Worm (Caenorhabditis elegans) whole organism, L1 larva: ENCODE measurements around the gene R01H2.2.

Source experiments
- C04F5.9 ChIP-seq: sonication (generic microtip); optimal IDR thresholded peaks from 2 replicates; lab custom pipeline; 2016; ENCODE audit warnings: missing genetic modification characterization, missing compliant biosample characterization
- C16A3.4 ChIP-seq: fragments of 150-350 bp; optimal IDR thresholded peaks from 2 replicates; lab custom pipeline; 2014; ENCODE audit warnings: missing biosample characterization, missing genetic modification characterization
- C34B4.2 ChIP-seq: sonication (generic microtip); optimal IDR thresholded peaks from 2 replicates; lab custom pipeline; 2017; ENCODE audit warnings: mild to moderate bottlenecking, missing genetic modification characterization, missing compliant biosample characterization
- aly-2 ChIP-seq: fragments of 150-350 bp; optimal IDR thresholded peaks from 2 replicates; lab custom pipeline; 2014; ENCODE audit warnings: missing biosample characterization, missing genetic modification characterization
- blmp-1 ChIP-seq: fragments of 150-350 bp; optimal IDR thresholded peaks from 2 replicates; lab custom pipeline; 2014; ENCODE audit warnings: missing biosample characterization, missing genetic modification characterization
- ceh-8 ChIP-seq: fragments of 200-800 bp; sonication (Bioruptor generic); optimal IDR thresholded peaks from 2 replicates; lab custom pipeline; 2018; ENCODE audit warnings: mild to moderate bottlenecking, missing genetic modification characterization, moderate library complexity, missing compliant biosample characterization
- ceh-82 ChIP-seq, 3 experiments: fragments of 150-350 bp in 1 of 3; sonication (generic microtip) in 2 of 3; optimal IDR thresholded peaks; 2 replicates each; lab custom pipeline; 2014 to 2017; ENCODE audit warnings: missing biosample characterization in 3 of 3, missing genetic modification characterization in 3 of 3
- ceh-88 ChIP-seq: fragments of 200-800 bp; sonication (Bioruptor generic); IDR thresholded peaks from 2 replicates; pipeline ENCODE4 v1.3.6; 2022; ENCODE audit warnings: missing genetic modification characterization, missing compliant biosample characterization
- ceh-90 ChIP-seq: sonication (generic microtip); optimal IDR thresholded peaks from 2 replicates; lab custom pipeline; 2016; ENCODE audit warnings: missing genetic modification characterization, missing compliant biosample characterization
- ces-1 ChIP-seq: fragments of 150-350 bp; optimal IDR thresholded peaks from 2 replicates; lab custom pipeline; 2014; ENCODE audit warnings: missing biosample characterization, missing genetic modification reagents, missing genetic modification characterization
- dpl-1 ChIP-seq, 3 experiments: fragments of 150-350 bp in 2 of 3; sonication (generic microtip) in 1 of 3; optimal IDR thresholded peaks; 2 replicates each; lab custom pipeline; 2014 to 2017; ENCODE audit warnings: missing biosample characterization in 3 of 3, missing genetic modification characterization in 3 of 3, missing genetic modification reagents in 3 of 3
- dsc-1 ChIP-seq: sonication (generic microtip); optimal IDR thresholded peaks from 2 replicates; lab custom pipeline; 2016; ENCODE audit warnings: mild to moderate bottlenecking, missing genetic modification characterization, missing compliant biosample characterization
- efl-1 ChIP-seq, 4 experiments: fragments of 150-350 bp; optimal IDR thresholded peaks in 3 of 4; peaks in 1 of 4; 1 replicate in 1 of 4; 2 replicates in 3 of 4; lab custom pipeline; 2014; ENCODE audit warnings: missing biosample characterization in 2 of 4, missing genetic modification characterization in 2 of 4, missing genetic modification reagents in 2 of 4
- egl-13 ChIP-seq: sonication (generic microtip); optimal IDR thresholded peaks from 2 replicates; lab custom pipeline; 2016; ENCODE audit warnings: missing genotype, missing genetic modification reagents, missing genetic modification characterization, missing compliant biosample characterization
- elt-3 ChIP-seq, 6 experiments: fragments of 150-350 bp in 1 of 6; sonication (generic microtip); optimal IDR thresholded peaks; 2 replicates each; lab custom pipeline; 2017 to 2018; ENCODE audit warnings: missing biosample characterization in 6 of 6, missing genetic modification characterization in 6 of 6, inconsistent platforms in 1 of 6
- ets-5 ChIP-seq: fragments of 200-800 bp; sonication (Bioruptor generic); IDR thresholded peaks from 2 replicates; pipeline ENCODE4 v1.3.6; 2022; ENCODE audit warnings: missing genetic modification characterization, missing compliant biosample characterization
- fkh-8 ChIP-seq: sonication (generic microtip); optimal IDR thresholded peaks from 2 replicates; lab custom pipeline; 2016; ENCODE audit warnings: mild to moderate bottlenecking, missing genetic modification characterization, missing compliant biosample characterization
- fos-1 ChIP-seq: fragments of 150-350 bp; optimal IDR thresholded peaks from 2 replicates; lab custom pipeline; 2014; ENCODE audit warnings: missing biosample characterization, missing genetic modification characterization
- irx-1 ChIP-seq: sonication (generic microtip); optimal IDR thresholded peaks from 2 replicates; lab custom pipeline; 2016; ENCODE audit warnings: missing genetic modification characterization, missing compliant biosample characterization
- isw-1 ChIP-seq: fragments of 200-800 bp; sonication (Bioruptor generic); IDR thresholded peaks from 2 replicates; pipeline ENCODE4 v1.3.6; 2022; ENCODE audit warnings: missing genetic modification characterization, missing compliant biosample characterization
- lin-13 ChIP-seq: fragments of 150-350 bp; optimal IDR thresholded peaks from 2 replicates; lab custom pipeline; 2014; ENCODE audit warnings: missing biosample characterization, missing genetic modification reagents, missing genetic modification characterization
- lin-14 ChIP-seq: fragments of 200-800 bp; sonication (Bioruptor generic); optimal IDR thresholded peaks from 2 replicates; lab custom pipeline; 2018; ENCODE audit warnings: mild to moderate bottlenecking, missing genetic modification characterization, moderate library complexity, missing compliant biosample characterization
- lin-35 ChIP-seq, 2 experiments: fragments of 150-350 bp; optimal IDR thresholded peaks; 2 replicates each; lab custom pipeline; 2014; ENCODE audit warnings: missing biosample characterization in 2 of 2, missing genetic modification characterization in 2 of 2, missing genetic modification reagents in 2 of 2
- lin-39 ChIP-seq: fragments of 150-350 bp; optimal IDR thresholded peaks from 2 replicates; lab custom pipeline; 2014; ENCODE audit warnings: missing biosample characterization, missing genetic modification reagents, missing genetic modification characterization
- mef-2 ChIP-seq: fragments of 150-350 bp; optimal IDR thresholded peaks from 2 replicates; lab custom pipeline; 2014; ENCODE audit warnings: missing biosample characterization, missing genetic modification characterization
- mep-1 ChIP-seq: fragments of 150-350 bp; optimal IDR thresholded peaks from 2 replicates; lab custom pipeline; 2014; ENCODE audit warnings: missing biosample characterization, missing genetic modification characterization
- nhr-11 ChIP-seq: fragments of 150-350 bp; optimal IDR thresholded peaks from 2 replicates; lab custom pipeline; 2014; ENCODE audit warnings: missing biosample characterization, missing genetic modification characterization
- nhr-12 ChIP-seq: sonication (generic microtip); optimal IDR thresholded peaks from 2 replicates; lab custom pipeline; 2017; ENCODE audit warnings: missing biosample characterization, missing genetic modification characterization
- nhr-20 ChIP-seq: sonication (generic microtip); optimal IDR thresholded peaks from 2 replicates; lab custom pipeline; 2016; ENCODE audit warnings: mild to moderate bottlenecking, missing genetic modification characterization, missing compliant biosample characterization
- nhr-237 ChIP-seq: fragments of 150-350 bp; optimal IDR thresholded peaks from 2 replicates; lab custom pipeline; 2014; ENCODE audit warnings: missing biosample characterization, missing genetic modification characterization
- nhr-76 ChIP-seq: sonication (generic microtip); optimal IDR thresholded peaks from 2 replicates; lab custom pipeline; 2017; ENCODE audit warnings: missing biosample characterization, missing genetic modification characterization
- nhr-85 ChIP-seq: sonication (generic microtip); peaks from one replicate; lab custom pipeline; 2016; ENCODE audit warnings: missing genetic modification characterization, inconsistent platforms, missing compliant biosample characterization
- pax-3 ChIP-seq: fragments of 200-800 bp; sonication (Bioruptor generic); optimal IDR thresholded peaks from 2 replicates; lab custom pipeline; 2018; ENCODE audit warnings: mild to moderate bottlenecking, missing genetic modification characterization, moderate library complexity, missing compliant biosample characterization
- pqm-1 ChIP-seq: sonication (generic microtip); optimal IDR thresholded peaks from 3 replicates; lab custom pipeline; 2017; ENCODE audit warnings: missing biosample characterization, missing genetic modification characterization
- skn-1 ChIP-seq: fragments of 150-350 bp; optimal IDR thresholded peaks from 2 replicates; lab custom pipeline; 2014; ENCODE audit warnings: missing biosample characterization, missing genetic modification characterization
- snu-23 ChIP-seq: sonication (generic microtip); optimal IDR thresholded peaks from 2 replicates; lab custom pipeline; 2016; ENCODE audit warnings: missing genetic modification characterization, missing compliant biosample characterization
- sox-4 ChIP-seq: sonication (generic microtip); optimal IDR thresholded peaks from 2 replicates; lab custom pipeline; 2016; ENCODE audit warnings: missing genetic modification characterization, missing compliant biosample characterization
- sptf-1 ChIP-seq: fragments of 150-350 bp; optimal IDR thresholded peaks from 2 replicates; lab custom pipeline; 2014; ENCODE audit warnings: missing biosample characterization, missing genetic modification characterization
- sup-37 ChIP-seq: fragments of 200-800 bp; sonication (Bioruptor generic); optimal IDR thresholded peaks from 2 replicates; lab custom pipeline; 2018; ENCODE audit warnings: mild to moderate bottlenecking, missing genetic modification characterization, missing compliant biosample characterization
- swsn-7 ChIP-seq: sonication (generic microtip); optimal IDR thresholded peaks from 2 replicates; lab custom pipeline; 2016; ENCODE audit warnings: missing genetic modification characterization, missing compliant biosample characterization
- tbx-2 ChIP-seq: sonication (generic microtip); optimal IDR thresholded peaks from 2 replicates; lab custom pipeline; 2016; ENCODE audit warnings: missing genetic modification characterization, missing compliant biosample characterization
- tlp-1 ChIP-seq: fragments of 150-350 bp; optimal IDR thresholded peaks from 2 replicates; lab custom pipeline; 2014; ENCODE audit warnings: missing biosample characterization, missing genetic modification characterization
- unc-130 ChIP-seq: fragments of 150-350 bp; optimal IDR thresholded peaks from 2 replicates; lab custom pipeline; 2017; ENCODE audit warnings: missing biosample characterization, missing genetic modification characterization, inconsistent platforms
- unc-86 ChIP-seq: sonication (generic microtip); optimal IDR thresholded peaks from 2 replicates; lab custom pipeline; 2016; ENCODE audit warnings: missing genetic modification characterization, missing compliant biosample characterization
- vab-15 ChIP-seq: sonication (generic microtip); optimal IDR thresholded peaks from 2 replicates; lab custom pipeline; 2017; ENCODE audit warnings: missing genotype, mild to moderate bottlenecking, missing genetic modification characterization, missing compliant biosample characterization
- zag-1 ChIP-seq: fragments of 150-350 bp; optimal IDR thresholded peaks from 2 replicates; lab custom pipeline; 2014; ENCODE audit warnings: missing biosample characterization, missing genetic modification characterization
- zip-4 ChIP-seq: fragments of 200-800 bp; sonication (Bioruptor generic); optimal IDR thresholded peaks from 2 replicates; lab custom pipeline; 2018; ENCODE audit warnings: mild to moderate bottlenecking, missing genetic modification characterization, moderate library complexity, missing compliant biosample characterization

Gene R01H2.2

DNA sequence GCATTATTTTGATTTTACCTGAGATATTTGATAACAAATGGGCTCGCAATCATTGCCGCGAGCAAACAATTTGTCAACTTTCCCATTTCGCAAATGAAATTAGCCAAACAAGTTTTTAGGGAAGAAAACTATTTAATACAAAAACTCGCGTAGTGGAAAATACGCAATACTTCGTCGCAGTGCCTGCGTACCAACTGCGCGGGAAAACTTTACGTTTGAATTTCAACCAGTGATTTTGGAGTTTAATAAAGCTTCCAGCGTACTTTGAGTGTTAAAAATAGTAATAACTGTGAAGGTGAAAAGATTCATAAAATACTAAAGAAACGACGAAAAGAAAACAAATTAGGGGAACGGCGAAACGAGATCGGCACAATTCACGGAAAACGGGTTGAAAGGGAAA is 28.6 kb downstream of the R01H2.2 start, which contains the start of gene tofu-7:
tofu-7 (minus strand) TSS at position 111 of the 400 bp plus-strand sequence.
- TF ChIP-seq ets-5 (no peak), tbx-2 (tag; lab: Kevin White, UChicago) (no peak), dpl-1 (GFP tag; optimal IDR thresholded peaks at IDR 0.05; lab: Kevin White, UChicago) (peak in 1 of 3 experiments; percentile 44), efl-1 (optimal IDR thresholded peaks at IDR 0.05; lab: Kevin White, UChicago) (peak; percentile 10 to 91), efl-1 (GFP tag; optimal IDR thresholded peaks at IDR 0.05 in 1 of 2; lab: Kevin White, UChicago) (peak in 1 of 2 experiments; percentile 12), isw-1 (GFP tag; lab: Robert Waterston, UW) (no peak)

DNA sequence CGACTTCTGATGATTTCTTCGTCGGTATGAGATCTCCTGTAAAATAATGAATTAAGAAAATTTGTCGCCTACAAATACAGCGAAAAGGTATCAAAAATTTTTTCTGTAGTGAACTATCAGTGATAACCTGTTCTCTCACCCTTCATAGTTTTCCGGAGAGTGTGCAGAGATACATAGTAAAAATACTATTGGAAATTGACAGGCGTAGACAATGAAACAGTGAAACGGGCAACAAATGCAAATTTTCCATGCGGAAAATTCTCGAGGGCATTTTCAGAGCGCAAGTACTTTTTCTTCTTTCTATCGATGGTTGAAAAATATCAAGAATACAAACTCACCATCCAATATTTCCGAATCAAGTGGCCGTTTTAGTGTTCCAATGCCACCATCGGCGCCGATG is 30.8 kb downstream of the R01H2.2 start:
- TF ChIP-seq lin-39 (tag; lab: Kevin White, UChicago) (no peak), zag-1 (tag; lab: Kevin White, UChicago) (no peak), elt-3 (tag; optimal IDR thresholded peaks at IDR 0.05; lab: Kevin White, UChicago) (no peak), lin-35 (GFP tag; optimal IDR thresholded peaks at IDR 0.05; lab: Kevin White, UChicago) (peak in 1 of 2 experiments; percentile 32), unc-130 (no peak), sup-37 (GFP tag; lab: Kevin White, UChicago) (no peak), efl-1 (optimal IDR thresholded peaks at IDR 0.05; lab: Kevin White, UChicago) (peak in 1 of 2 experiments; percentile 13), efl-1 (GFP tag; optimal IDR thresholded peaks at IDR 0.05 in 1 of 2; lab: Kevin White, UChicago) (peak in 1 of 2 experiments; percentile 91), sptf-1 (tag; lab: Kevin White, UChicago) (no peak), dpl-1 (GFP tag; optimal IDR thresholded peaks at IDR 0.05; lab: Kevin White, UChicago) (no peak), unc-86 (tag; lab: Kevin White, UChicago) (no peak), sox-4 (no peak), ceh-88 (GFP tag; lab: Robert Waterston, UW) (no peak), zip-4 (GFP tag; lab: Kevin White, UChicago) (no peak), ceh-8 (no peak), irx-1 (no peak), nhr-11 (no peak)

DNA sequence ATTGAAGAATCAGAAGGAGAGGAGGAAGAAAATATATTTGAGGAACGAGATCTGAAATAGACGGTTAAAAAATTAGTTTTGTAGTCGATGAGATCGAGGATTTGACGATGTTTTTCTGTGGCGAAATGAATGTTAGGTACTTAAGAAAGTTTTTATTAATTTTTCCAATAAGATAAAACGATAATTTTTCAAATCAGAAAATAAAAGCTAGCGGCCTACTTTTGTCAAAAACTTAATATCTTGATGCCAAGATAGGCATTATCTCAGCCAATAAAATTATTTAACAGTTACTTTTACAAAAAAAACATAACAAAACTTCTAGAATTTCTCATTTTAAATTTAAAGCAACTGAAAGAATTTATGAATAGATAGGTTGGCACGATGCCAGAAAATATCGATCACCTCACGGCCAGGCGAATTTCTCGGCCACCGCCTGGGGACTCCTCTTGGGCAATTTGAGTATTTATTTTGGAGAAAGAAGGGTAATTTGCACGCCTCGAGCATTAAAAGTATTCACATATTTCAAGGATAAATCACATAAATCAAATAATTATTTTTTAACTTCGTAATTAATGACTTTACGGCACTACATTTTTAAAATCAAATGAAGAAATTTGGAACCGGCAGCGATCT is 31.5 kb downstream of the R01H2.2 start, which contains the start of gene fubl-2:
fubl-2 (minus strand) TSS at position 51 of the 633 bp plus-strand sequence.
- TF ChIP-seq fkh-8 (tag; lab: Kevin White, UChicago) (peak; percentile 65), dsc-1 (tag; lab: Kevin White, UChicago) (peak; percentile 79), nhr-85 (peak; percentile 87), ceh-90 (tag; lab: Kevin White, UChicago) (peak; percentile 52), aly-2 (tag; lab: Kevin White, UChicago) (no peak), ceh-82 (tag; optimal IDR thresholded peaks at IDR 0.05; lab: Kevin White, UChicago) (peak; percentile 12 to 45 (median 20)), mef-2 (tag; lab: Kevin White, UChicago) (no peak), nhr-12 (no peak), C34B4.2 (tag; lab: Kevin White, UChicago) (no peak), ces-1 (GFP tag; lab: Kevin White, UChicago) (no peak), nhr-76 (tag; lab: Kevin White, UChicago) (no peak), snu-23 (GFP tag; lab: Kevin White, UChicago) (peak; percentile 71), tlp-1 (tag; lab: Kevin White, UChicago) (no peak), lin-14 (GFP tag; lab: Kevin White, UChicago) (peak; percentile 83), nhr-20 (peak; percentile 74), efl-1 (optimal IDR thresholded peaks at IDR 0.05; lab: Kevin White, UChicago) (peak; percentile 73 to 74), efl-1 (GFP tag; optimal IDR thresholded peaks at IDR 0.05 in 1 of 2; lab: Kevin White, UChicago) (peak in 1 of 2 experiments; percentile 51), swsn-7 (tag; lab: Kevin White, UChicago) (peak; percentile 66), elt-3 (tag; optimal IDR thresholded peaks at IDR 0.05; lab: Kevin White, UChicago) (peak in 1 of 6 experiments; percentile 38), lin-35 (GFP tag; optimal IDR thresholded peaks at IDR 0.05; lab: Kevin White, UChicago) (peak; percentile 53 to 69), mep-1 (peak; percentile 51), nhr-237 (no peak), egl-13 (tag; lab: Kevin White, UChicago) (peak; percentile 73), unc-86 (tag; lab: Kevin White, UChicago) (peak; percentile 43), skn-1 (tag; lab: Kevin White, UChicago) (peak; percentile 6), pqm-1 (no peak), C16A3.4 (peak; percentile 43), sox-4 (peak; percentile 67), irx-1 (peak; percentile 51), pax-3 (tag; lab: Kevin White, UChicago) (peak; percentile 62), C04F5.9 (tag; lab: Kevin White, UChicago) (peak; percentile 45), fos-1 (tag; lab: Kevin White, UChicago) (peak; percentile 19), lin-13 (GFP tag; lab: Kevin White, UChicago) (peak; percentile 32), isw-1 (GFP tag; lab: Robert Waterston, UW) (peak; percentile 46), blmp-1 (tag; lab: Kevin White, UChicago) (peak; percentile 34), tbx-2 (tag; lab: Kevin White, UChicago) (peak; percentile 67), vab-15 (tag; lab: Kevin White, UChicago) (peak; percentile 51)
